Fruit fly (Drosophila melanogaster) S2 (cell line): ENCODE results near the gene CG17249.

Experiments used
- CG8478 ChIP-seq: fragments of >200 bp; optimal IDR thresholded peaks from 2 replicates; lab custom pipeline; 2018
- CTCF ChIP-seq, 2 experiments: fragments of >200 bp; optimal IDR thresholded peaks; 2 replicates each; lab custom pipeline; 2018

Gene CG17249

dm6 chr3L:1667423-1667822 is 20.2 kb upstream of the CG17249 start:
- TF ChIP-seq CTCF (optimal IDR thresholded peaks at IDR 0.05; lab: Kevin White, UChicago) (no peak), CG8478 (no peak)

dm6 chr3L:1665544-1665943 is 18.3 kb upstream of the CG17249 start:
- TF ChIP-seq CG8478 = no peak
- TF ChIP-seq CTCF (optimal IDR thresholded peaks at IDR 0.05; lab: Kevin White, UChicago) = no peak

dm6 chr3L:1664876-1665275 is 17.6 kb upstream of the CG17249 start, which contains the start of the genes Srrm234 and CG7974:
Gene Srrm234, minus strand, starts transcription at chr3L:1665064.
Gene CG7974, plus strand, starts transcription at chr3L:1665138.
- no peak for TF ChIP-seq CG8478
- TF ChIP-seq CTCF (optimal IDR thresholded peaks at IDR 0.05; lab: Kevin White, UChicago) = no peak

dm6 chr3L:1664205-1664604 is 16.9 kb upstream of the CG17249 start:
- no peak for TF ChIP-seq CG8478
- TF ChIP-seq CTCF (optimal IDR thresholded peaks at IDR 0.05; lab: Kevin White, UChicago) = no peak

- no peak for TF ChIP-seq CG8478
- TF ChIP-seq CTCF (optimal IDR thresholded peaks at IDR 0.05; lab: Kevin White, UChicago) = no peak
Measured at dm6 chr3L:1663531-1663930, 16.3 kb upstream of the CG17249 start.

- no peak for TF ChIP-seq CTCF (optimal IDR thresholded peaks at IDR 0.05; lab: Kevin White, UChicago)
- TF ChIP-seq CG8478 = no peak
Measured at dm6 chr3L:1661738-1662370, 14.6 kb upstream of the CG17249 start.

dm6 chr3L:1653752-1654151 is 6.5 kb upstream of the CG17249 start:
- TF ChIP-seq CG8478 (no peak), CTCF (optimal IDR thresholded peaks at IDR 0.05; lab: Kevin White, UChicago) (no peak)

dm6 chr3L:1652700-1653200 is 5.5 kb upstream of the CG17249 start, which contains the start of the genes CG7970 and Vta1:
Gene CG7970, plus strand, starts transcription at chr3L:1652750.
Gene Vta1, minus strand, starts transcription at chr3L:1652900.
- TF ChIP-seq CTCF (optimal IDR thresholded peaks at IDR 0.05; lab: Kevin White, UChicago) = peak in 1 of 2 experiments; percentile 22
- TF ChIP-seq CG8478 = no peak

- no peak for TF ChIP-seq CG8478
- no peak for TF ChIP-seq CTCF (optimal IDR thresholded peaks at IDR 0.05; lab: Kevin White, UChicago)
Measured at dm6 chr3L:1649363-1649762, 2.1 kb upstream of the CG17249 start.

dm6 chr3L:1648690-1649355 is 1.6 kb upstream of the CG17249 start, which contains the start of gene CG13920:
Gene CG13920, plus strand, starts transcription at chr3L:1648944.
- TF ChIP-seq CG8478 = no peak
- no peak for TF ChIP-seq CTCF (optimal IDR thresholded peaks at IDR 0.05; lab: Kevin White, UChicago)

dm6 chr3L:1644920-1645567 is 2.2 kb downstream of the CG17249 start, which contains the start of the genes alphaCOP and CG13919:
Gene alphaCOP, minus strand, starts transcription at chr3L:1645199.
Gene CG13919, plus strand, starts transcription at chr3L:1645467.
- no peak for TF ChIP-seq CTCF (optimal IDR thresholded peaks at IDR 0.05; lab: Kevin White, UChicago)
- no peak for TF ChIP-seq CG8478

- TF ChIP-seq CG8478 = no peak
- peak in 1 of 2 experiments; percentile 13 for TF ChIP-seq CTCF (optimal IDR thresholded peaks at IDR 0.05; lab: Kevin White, UChicago)
Measured at dm6 chr3L:1639185-1639812, 8.0 kb downstream of the CG17249 start, which contains the start of the genes Mettl2 and Bgb. Gene Mettl2, minus strand, starts transcription at chr3L:1639235. Gene Bgb, plus strand, starts transcription at chr3L:1639711.

- TF ChIP-seq CG8478 (no peak), CTCF (optimal IDR thresholded peaks at IDR 0.05; lab: Kevin White, UChicago) (no peak)
Measured at dm6 chr3L:1637652-1638051, 9.6 kb downstream of the CG17249 start, which contains the start of gene nSyb. Gene nSyb, minus strand, starts transcription at chr3L:1637752.

- no peak for TF ChIP-seq CTCF (optimal IDR thresholded peaks at IDR 0.05; lab: Kevin White, UChicago)
- no peak for TF ChIP-seq CG8478
Measured at dm6 chr3L:1636886-1637285, 10.4 kb downstream of the CG17249 start.
